Worm (Caenorhabditis elegans) whole organism, L4 larva: ENCODE data around the gene T16H12.2.

Experiments
- F26F4.8 ChIP-seq: fragments of 200-800 bp; sonication (Bioruptor generic); conservative IDR thresholded peaks from 2 replicates; pipeline ENCODE4 v1.3.6; 2022; ENCODE audit warnings: missing genetic modification characterization, missing compliant biosample characterization
- F37D6.2 ChIP-seq: sonication (generic microtip); optimal IDR thresholded peaks from 2 replicates; lab custom pipeline; 2016; ENCODE audit warnings: mild to moderate bottlenecking, missing genetic modification characterization, missing compliant biosample characterization
- R02D3.7 ChIP-seq: fragments of 150-350 bp; sonication (generic microtip); optimal IDR thresholded peaks from 3 replicates; lab custom pipeline; 2014; ENCODE audit warnings: missing biosample characterization, missing genetic modification characterization
- Y48G9A.11 ChIP-seq: fragments of 200-800 bp; sonication (Bioruptor generic); IDR thresholded peaks from 2 replicates; pipeline ENCODE4 v1.3.6; 2022; ENCODE audit warnings: missing genetic modification reagents, missing genetic modification characterization, missing compliant biosample characterization
- Y5F2A.4 ChIP-seq: fragments of 200-800 bp; sonication (Bioruptor generic); optimal IDR thresholded peaks from 2 replicates; lab custom pipeline; 2018; ENCODE audit warnings: mild to moderate bottlenecking, missing genetic modification characterization, missing compliant biosample characterization
- ZK337.2 ChIP-seq: fragments of 200-800 bp; sonication (Bioruptor generic); IDR thresholded peaks from 2 replicates; pipeline ENCODE4 v1.3.6; 2022; ENCODE audit warnings: missing genetic modification reagents, missing genetic modification characterization, missing compliant biosample characterization
- ZK546.5 ChIP-seq, 2 experiments: sonication (generic microtip); optimal IDR thresholded peaks; 2 replicates each; lab custom pipeline; 2017; ENCODE audit warnings: missing biosample characterization in 2 of 2, missing genetic modification characterization in 2 of 2
- arid-1 ChIP-seq: fragments of 200-800 bp; sonication (Bioruptor generic); conservative IDR thresholded peaks from 2 replicates; pipeline ENCODE4 v1.3.6; 2022; ENCODE audit warnings: missing genetic modification reagents, missing genetic modification characterization, missing compliant biosample characterization
- ceh-20 ChIP-seq: fragments of 200-800 bp; sonication (Bioruptor generic); IDR thresholded peaks from 2 replicates; pipeline ENCODE4 v1.3.6; 2022; ENCODE audit warnings: missing genetic modification reagents, missing genetic modification characterization, missing compliant biosample characterization
- ceh-62 ChIP-seq: sonication (generic microtip); optimal IDR thresholded peaks from 2 replicates; lab custom pipeline; 2017; ENCODE audit warnings: missing biosample characterization, missing genetic modification characterization
- ctbp-1 ChIP-seq: fragments of 200-800 bp; sonication (Bioruptor generic); IDR thresholded peaks from 2 replicates; pipeline ENCODE4 v1.3.6; 2022; ENCODE audit warnings: missing genetic modification reagents, missing genetic modification characterization, missing compliant biosample characterization
- dpl-1 ChIP-seq: fragments of 150-350 bp; optimal IDR thresholded peaks from 2 replicates; lab custom pipeline; 2014; ENCODE audit warnings: missing biosample characterization, missing genetic modification reagents, missing genetic modification characterization
- egl-43 ChIP-seq: fragments of 200-800 bp; sonication (Bioruptor generic); IDR thresholded peaks from 2 replicates; pipeline ENCODE4 v1.3.6; 2022; ENCODE audit warnings: missing genetic modification reagents, missing genetic modification characterization, missing compliant biosample characterization
- fos-1 ChIP-seq: fragments of 150-350 bp; optimal IDR thresholded peaks from 2 replicates; lab custom pipeline; 2014; ENCODE audit warnings: missing biosample characterization, missing genetic modification characterization
- hif-1 ChIP-seq, 2 experiments: sonication (generic microtip); optimal IDR thresholded peaks; 2 replicates each; lab custom pipeline; 2016 to 2017; ENCODE audit warnings: missing compliant biosample characterization in 2 of 2, missing genetic modification characterization in 2 of 2, missing genetic modification reagents in 2 of 2, missing genotype in 2 of 2, mild to moderate bottlenecking in 1 of 2
- hlh-11 ChIP-seq: fragments of 200-800 bp; sonication (Bioruptor generic); optimal IDR thresholded peaks from 2 replicates; lab custom pipeline; 2018; ENCODE audit warnings: mild to moderate bottlenecking, missing genetic modification characterization, missing compliant biosample characterization
- hlh-30 ChIP-seq: sonication (generic microtip); optimal IDR thresholded peaks from 2 replicates; lab custom pipeline; 2017; ENCODE audit warnings: antibody characterized with exemption, mild to moderate bottlenecking, missing genetic modification characterization, missing compliant biosample characterization; ENCODE audit not compliant: insufficient read depth
- lin-1 ChIP-seq: fragments of 200-800 bp; sonication (Bioruptor generic); IDR thresholded peaks from 2 replicates; pipeline ENCODE4 v1.3.6; 2022; ENCODE audit warnings: missing genetic modification reagents, missing genetic modification characterization, missing compliant biosample characterization
- lin-38 ChIP-seq: fragments of 200-800 bp; sonication (Bioruptor generic); IDR thresholded peaks from 2 replicates; pipeline ENCODE4 v1.3.6; 2022; ENCODE audit warnings: missing genetic modification reagents, missing genetic modification characterization, missing compliant biosample characterization
- lir-3 ChIP-seq: sonication (generic microtip); optimal IDR thresholded peaks from 2 replicates; lab custom pipeline; 2016; ENCODE audit warnings: mild to moderate bottlenecking, missing genetic modification characterization, missing compliant biosample characterization
- lsy-2 ChIP-seq, 2 experiments: fragments of 150-350 bp in 1 of 2; sonication (generic microtip) in 1 of 2; optimal IDR thresholded peaks; 2 replicates each; lab custom pipeline; 2014 to 2017; ENCODE audit warnings: missing biosample characterization in 2 of 2, missing genetic modification characterization in 2 of 2
- madf-9 ChIP-seq: fragments of 200-800 bp; sonication (Bioruptor generic); conservative IDR thresholded peaks from 2 replicates; pipeline ENCODE4 v1.3.6; 2022; ENCODE audit warnings: missing genetic modification reagents, missing genetic modification characterization, missing compliant biosample characterization
- mdl-1 ChIP-seq, 2 experiments: fragments of 150-350 bp in 1 of 2; sonication (generic microtip) in 1 of 2; optimal IDR thresholded peaks; 2 replicates each; lab custom pipeline; 2014 to 2017; ENCODE audit warnings: missing biosample characterization in 2 of 2, missing genetic modification characterization in 2 of 2
- mdt-29 ChIP-seq: fragments of 200-800 bp; sonication (Bioruptor generic); IDR thresholded peaks from 2 replicates; pipeline ENCODE4 v1.3.6; 2022; ENCODE audit warnings: missing genetic modification reagents, missing genetic modification characterization, missing compliant biosample characterization
- mes-2 ChIP-seq: sonication (generic microtip); optimal IDR thresholded peaks from 2 replicates; lab custom pipeline; 2016; ENCODE audit warnings: missing genotype, mild to moderate bottlenecking, missing genetic modification characterization, missing compliant biosample characterization; ENCODE audit not compliant: poor library complexity, severe bottlenecking
- mxl-2 ChIP-seq: fragments of 200-800 bp; sonication (Bioruptor generic); conservative IDR thresholded peaks from 2 replicates; pipeline ENCODE4 v1.3.6; 2022; ENCODE audit warnings: missing genetic modification reagents, missing genetic modification characterization, missing compliant biosample characterization
- mxl-3 ChIP-seq: fragments of 200-800 bp; sonication (Bioruptor generic); optimal IDR thresholded peaks from 2 replicates; lab custom pipeline; 2018; ENCODE audit warnings: mild to moderate bottlenecking, missing genetic modification characterization, missing compliant biosample characterization
- nhr-11 ChIP-seq: fragments of 150-350 bp; optimal IDR thresholded peaks from 2 replicates; lab custom pipeline; 2014; ENCODE audit warnings: missing biosample characterization, missing genetic modification characterization
- nhr-25 ChIP-seq: sonication (generic microtip); optimal IDR thresholded peaks from 2 replicates; lab custom pipeline; 2017; ENCODE audit warnings: missing genetic modification characterization, mild to moderate bottlenecking, missing compliant biosample characterization, antibody characterized with exemption, moderate library complexity, borderline replicate concordance; ENCODE audit not compliant: insufficient read depth
- nhr-28 ChIP-seq: fragments of 150-350 bp; optimal IDR thresholded peaks from 2 replicates; lab custom pipeline; 2014; ENCODE audit warnings: missing biosample characterization, missing genetic modification characterization
- nhr-41 ChIP-seq: fragments of 200-800 bp; sonication (Bioruptor generic); IDR thresholded peaks from 2 replicates; pipeline ENCODE4 v1.3.6; 2022; ENCODE audit warnings: missing genetic modification reagents, missing genetic modification characterization, missing compliant biosample characterization
- nhr-48 ChIP-seq: sonication (generic microtip); optimal IDR thresholded peaks from 2 replicates; lab custom pipeline; 2016; ENCODE audit warnings: mild to moderate bottlenecking, missing genetic modification characterization, missing compliant biosample characterization
- pha-4 ChIP-seq, 2 experiments: fragments of 150-350 bp in 1 of 2; fragments of 200-800 bp in 1 of 2; sonication (Bioruptor generic) in 1 of 2; IDR thresholded peaks in 1 of 2; optimal IDR thresholded peaks in 1 of 2; 2 replicates each; pipeline versions ENCODE4 v1.3.6 to Lab custom; 2014 to 2022; ENCODE audit warnings: missing genetic modification characterization in 2 of 2, missing genetic modification reagents in 2 of 2, missing biosample characterization in 1 of 2, missing compliant biosample characterization in 1 of 2
- rbr-2 ChIP-seq: sonication (generic microtip); optimal IDR thresholded peaks from 2 replicates; lab custom pipeline; 2016; ENCODE audit warnings: missing genotype, missing genetic modification characterization, missing compliant biosample characterization
- sdz-12 ChIP-seq: fragments of 200-800 bp; sonication (Bioruptor generic); optimal IDR thresholded peaks from 2 replicates; lab custom pipeline; 2018; ENCODE audit warnings: mild to moderate bottlenecking, missing genetic modification characterization, missing compliant biosample characterization
- set-16 ChIP-seq: fragments of 200-800 bp; sonication (Bioruptor generic); IDR thresholded peaks from 2 replicates; pipeline ENCODE4 v1.3.6; 2022; ENCODE audit warnings: missing genetic modification reagents, missing genetic modification characterization, missing compliant biosample characterization
- spr-3 ChIP-seq: fragments of 200-800 bp; sonication (Bioruptor generic); optimal IDR thresholded peaks from 2 replicates; lab custom pipeline; 2018; ENCODE audit warnings: mild to moderate bottlenecking, missing genetic modification characterization, missing compliant biosample characterization
- tag-97 ChIP-seq: fragments of 200-800 bp; sonication (Bioruptor generic); IDR thresholded peaks from 2 replicates; pipeline ENCODE4 v1.3.6; 2022; ENCODE audit warnings: missing genetic modification characterization, missing compliant biosample characterization
- unc-130 ChIP-seq: sonication (generic microtip); optimal IDR thresholded peaks from 2 replicates; lab custom pipeline; 2016; ENCODE audit warnings: missing genetic modification reagents, missing genetic modification characterization, missing compliant biosample characterization
- unc-62 ChIP-seq, 3 experiments: fragments of 150-350 bp in 1 of 3; sonication (generic microtip); optimal IDR thresholded peaks in 2 of 3; peaks in 1 of 3; 1 replicate in 1 of 3; 2 replicates in 2 of 3; lab custom pipeline; 2014 to 2017; ENCODE audit warnings: missing biosample characterization in 3 of 3, missing genetic modification characterization in 3 of 3, missing genetic modification reagents in 3 of 3, missing genotype in 1 of 3
- zip-2 ChIP-seq: fragments of 150-350 bp; optimal IDR thresholded peaks from 2 replicates; lab custom pipeline; 2014; ENCODE audit warnings: missing biosample characterization, missing genetic modification characterization
- ztf-7 ChIP-seq: fragments of 150-350 bp; optimal IDR thresholded peaks from 2 replicates; lab custom pipeline; 2014; ENCODE audit warnings: missing biosample characterization, missing genetic modification characterization

T16H12.2 gene

ce11 chrIII:10088508-10088981 is 2.5 kb downstream of the T16H12.2 start, which contains the start of gene hal-2:
TSS of gene hal-2 (minus strand) at chrIII:10088931.
- TF ChIP-seq lsy-2 (tag; optimal IDR thresholded peaks at IDR 0.05; lab: Kevin White, UChicago) (no peak), egl-43 (GFP tag; lab: Robert Waterston, UW) (no peak), mdt-29 (GFP tag; lab: Robert Waterston, UW) (no peak), nhr-11 (no peak), F26F4.8 (GFP tag; lab: Robert Waterston, UW) (no peak), mdl-1 (tag; optimal IDR thresholded peaks at IDR 0.05; lab: Kevin White, UChicago) (no peak), Y5F2A.4 (GFP tag; lab: Kevin White, UChicago) (no peak), F37D6.2 (tag; lab: Kevin White, UChicago) (no peak), lin-1 (GFP tag; lab: Robert Waterston, UW) (no peak), mxl-3 (GFP tag; lab: Kevin White, UChicago) (no peak), set-16 (GFP tag; lab: Robert Waterston, UW) (no peak), hlh-11 (tag; lab: Kevin White, UChicago) (no peak), ceh-62 (no peak), ceh-20 (no peak), lin-38 (GFP tag; lab: Robert Waterston, UW) (no peak)

ce11 chrIII:10090685-10091084 is 4.6 kb downstream of the T16H12.2 start, which contains the start of gene gtf-2H2C:
TSS of gene gtf-2H2C (minus strand) at chrIII:10090785.
- no peak for TF ChIP-seq R02D3.7 (tag; lab: Kevin White, UChicago)
- no peak for TF ChIP-seq fos-1 (tag; lab: Kevin White, UChicago)
- TF ChIP-seq sdz-12 (GFP tag; lab: Kevin White, UChicago): no peak
- TF ChIP-seq hlh-30 (tag; lab: Kevin White, UChicago): no peak
- TF ChIP-seq ztf-7 (tag; lab: Kevin White, UChicago): no peak
- peak; percentile 7; the same call in 1 of the 2 replicates for TF ChIP-seq pha-4 (GFP tag; IDR thresholded peaks at IDR 0.05; lab: Robert Waterston, UW)
- no peak for TF ChIP-seq pha-4 (tag; optimal IDR thresholded peaks at IDR 0.05; lab: Kevin White, UChicago)

DNA sequence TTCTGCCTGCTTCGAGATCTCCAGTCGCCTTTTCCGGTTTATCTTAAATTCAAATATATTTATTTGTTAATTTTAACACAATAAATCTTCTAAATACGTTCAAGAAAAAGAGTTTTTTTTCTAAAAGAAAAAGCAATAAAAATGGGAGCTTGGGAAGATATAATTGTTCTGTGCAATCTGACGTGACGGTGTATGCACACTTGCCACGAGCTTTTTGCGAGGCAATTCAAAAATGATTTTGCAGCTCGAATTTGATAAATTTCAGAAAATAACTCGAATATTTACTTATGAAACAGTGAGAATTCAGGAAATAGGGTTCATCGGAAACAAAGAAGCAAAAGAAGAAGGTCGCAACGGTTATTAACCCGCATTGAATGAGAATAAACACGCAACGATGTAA is 7.0 kb downstream of the T16H12.2 start:
- peak in 1 of 2 experiments; percentile 47 for TF ChIP-seq lsy-2 (tag; optimal IDR thresholded peaks at IDR 0.05; lab: Kevin White, UChicago)
- no peak for TF ChIP-seq nhr-48
- TF ChIP-seq mes-2 (tag; lab: Kevin White, UChicago): peak; percentile 58
- TF ChIP-seq lin-38 (GFP tag; lab: Robert Waterston, UW): 0 out of 2 replicates have a peak, but pooled peaks have one; percentile 21
- TF ChIP-seq arid-1: no peak
- TF ChIP-seq unc-130 (GFP tag; lab: Kevin White, UChicago): no peak
- TF ChIP-seq tag-97 (GFP tag; lab: Robert Waterston, UW): no peak
- TF ChIP-seq Y48G9A.11: no peak
- TF ChIP-seq ZK546.5 (tag; optimal IDR thresholded peaks at IDR 0.05; lab: Kevin White, UChicago): no peak
- no peak for TF ChIP-seq spr-3 (GFP tag; lab: Kevin White, UChicago)
- TF ChIP-seq mxl-2 (GFP tag; lab: Robert Waterston, UW): no peak
- peak; percentile 11 for TF ChIP-seq hlh-30 (tag; lab: Kevin White, UChicago)
- TF ChIP-seq nhr-28: no peak
- no peak for TF ChIP-seq unc-62 (GFP tag; optimal IDR thresholded peaks at IDR 0.05 in 1 of 2; lab: Kevin White, UChicago)
- TF ChIP-seq unc-62 (tag; optimal IDR thresholded peaks at IDR 0.05; lab: Kevin White, UChicago): no peak
- TF ChIP-seq dpl-1 (GFP tag; lab: Kevin White, UChicago): peak; percentile 69
- no peak for TF ChIP-seq zip-2 (tag; lab: Kevin White, UChicago)

DNA sequence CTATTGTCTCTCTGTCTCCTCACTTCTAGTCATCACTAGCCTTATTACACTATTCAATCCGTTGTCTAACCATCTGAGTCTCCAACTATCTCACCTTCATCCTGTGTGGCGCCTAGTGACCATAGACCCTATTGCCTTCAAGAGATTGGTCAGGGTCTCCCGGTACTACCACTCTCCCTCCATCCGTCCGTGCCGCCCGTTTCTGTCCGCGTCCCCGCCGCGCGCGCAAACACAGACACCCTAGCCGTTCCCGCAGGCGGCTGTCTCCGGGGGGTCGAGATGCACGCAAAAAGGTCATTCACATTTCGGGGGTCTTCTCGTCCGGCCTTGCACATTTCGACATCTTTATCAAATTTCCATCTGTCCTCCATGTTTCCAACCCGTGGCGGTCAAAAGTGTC is 8.5 kb downstream of the T16H12.2 start:
- TF ChIP-seq mes-2 (tag; lab: Kevin White, UChicago) (peak; percentile 36), nhr-48 (peak; percentile 38), lir-3 (tag; lab: Kevin White, UChicago) (no peak), pha-4 (GFP tag; IDR thresholded peaks at IDR 0.05; lab: Robert Waterston, UW) (0 out of 2 replicates have a peak, but pooled peaks have one; percentile 6), pha-4 (tag; optimal IDR thresholded peaks at IDR 0.05; lab: Kevin White, UChicago) (no peak), madf-9 (GFP tag; lab: Robert Waterston, UW) (peak; percentile 83), mdl-1 (tag; optimal IDR thresholded peaks at IDR 0.05; lab: Kevin White, UChicago) (peak in 1 of 2 experiments; percentile 25), ZK337.2 (0 out of 2 replicates have a peak, but pooled peaks have one; percentile 49), egl-43 (GFP tag; lab: Robert Waterston, UW) (0 out of 2 replicates have a peak, but pooled peaks have one; percentile 45), rbr-2 (tag; lab: Kevin White, UChicago) (peak; percentile 43), ctbp-1 (GFP tag; lab: Robert Waterston, UW) (0 out of 2 replicates have a peak, but pooled peaks have one; percentile 9), ztf-7 (tag; lab: Kevin White, UChicago) (no peak), nhr-41 (GFP tag; lab: Robert Waterston, UW) (no peak), hif-1 (tag; optimal IDR thresholded peaks at IDR 0.05; lab: Kevin White, UChicago) (peak in 1 of 2 experiments; percentile 9), nhr-25 (tag; lab: Kevin White, UChicago) (peak; percentile 30)
